Fruit fly (Drosophila melanogaster) whole organism, adult: ENCODE data around the gene soti.

Source experiments
- CG11617 ChIP-seq: fragments of 200-800 bp; sonication (Bioruptor generic); optimal IDR thresholded peaks from 2 replicates; lab custom pipeline; 2017; ENCODE audit warnings: mild to moderate bottlenecking, missing biosample characterization, missing genetic modification reagents, missing genetic modification characterization
- CG12768 ChIP-seq: fragments of 200-800 bp; sonication (Bioruptor generic); optimal IDR thresholded peaks from 2 replicates; lab custom pipeline; 2017; ENCODE audit warnings: missing biosample characterization, missing genetic modification characterization, mild to moderate bottlenecking, moderate library complexity, missing genetic modification reagents
- CG14711 ChIP-seq: fragments of 200-800 bp; sonication (Bioruptor generic); optimal IDR thresholded peaks from 2 replicates; lab custom pipeline; 2018; ENCODE audit warnings: missing biosample characterization, mild to moderate bottlenecking, missing genetic modification characterization, moderate library complexity
- CG1620 ChIP-seq: fragments of 200-800 bp; sonication (Bioruptor generic); optimal IDR thresholded peaks from 2 replicates; lab custom pipeline; 2016; ENCODE audit warnings: missing biosample characterization, missing genetic modification characterization
- CG33017 ChIP-seq: fragments of 200-800 bp; sonication (Bioruptor generic); optimal IDR thresholded peaks from 2 replicates; lab custom pipeline; 2018; ENCODE audit warnings: missing biosample characterization, mild to moderate bottlenecking, missing genetic modification characterization, moderate library complexity
- CG5204 ChIP-seq: fragments of 200-800 bp; sonication (Bioruptor generic); optimal IDR thresholded peaks from 2 replicates; lab custom pipeline; 2016; ENCODE audit warnings: missing biosample characterization, missing genetic modification characterization
- CG7045 ChIP-seq: fragments of 200-800 bp; sonication (Bioruptor generic); optimal IDR thresholded peaks from 2 replicates; lab custom pipeline; 2017; ENCODE audit warnings: missing biosample characterization, mild to moderate bottlenecking, missing genetic modification characterization
- CG7101 ChIP-seq: fragments of 200-800 bp; sonication (Bioruptor generic); optimal IDR thresholded peaks from 2 replicates; lab custom pipeline; 2018; ENCODE audit warnings: missing biosample characterization, mild to moderate bottlenecking, missing genetic modification characterization, moderate library complexity
- Clk ChIP-seq: fragments of 200-800 bp; sonication (Bioruptor generic); optimal IDR thresholded peaks from 2 replicates; lab custom pipeline; 2017; ENCODE audit warnings: missing biosample characterization, missing genetic modification characterization
- Crg-1 ChIP-seq: fragments of 200-800 bp; sonication (Bioruptor generic); optimal IDR thresholded peaks from 2 replicates; lab custom pipeline; 2016; ENCODE audit warnings: missing biosample characterization, missing genetic modification characterization
- Hr96 ChIP-seq: fragments of 200-800 bp; sonication (Bioruptor generic); optimal IDR thresholded peaks from 2 replicates; lab custom pipeline; 2016; ENCODE audit warnings: missing biosample characterization, missing genetic modification characterization
- Mnt ChIP-seq: fragments of 200-800 bp; sonication (Bioruptor generic); optimal IDR thresholded peaks from 2 replicates; lab custom pipeline; 2016; ENCODE audit warnings: missing biosample characterization, mild to moderate bottlenecking, missing genetic modification characterization
- bab1 ChIP-seq: fragments of 200-800 bp; sonication (Bioruptor generic); optimal IDR thresholded peaks from 3 replicates; lab custom pipeline; 2019; ENCODE audit warnings: missing biosample characterization, mild to moderate bottlenecking, missing genetic modification characterization, moderate library complexity
- cic ChIP-seq: fragments of 200-800 bp; sonication (Bioruptor generic); optimal IDR thresholded peaks from 2 replicates; lab custom pipeline; 2017; ENCODE audit warnings: missing biosample characterization, mild to moderate bottlenecking, missing genetic modification characterization, moderate library complexity
- cnc ChIP-seq, 2 experiments: fragments of >200 bp; optimal IDR thresholded peaks; 2 replicates each; lab custom pipeline; 2017
- kay ChIP-seq: fragments of 200-800 bp; sonication (Bioruptor generic); peaks from one replicate; lab custom pipeline; 2016; ENCODE audit warnings: missing biosample characterization, missing genetic modification characterization, borderline replicate concordance
- ovo ChIP-seq: fragments of 200-800 bp; sonication (Bioruptor generic); optimal IDR thresholded peaks from 2 replicates; lab custom pipeline; 2016; ENCODE audit warnings: missing biosample characterization, missing genetic modification characterization
- pad ChIP-seq: fragments of 200-800 bp; sonication (Bioruptor generic); optimal IDR thresholded peaks from 3 replicates; lab custom pipeline; 2017; ENCODE audit warnings: missing biosample characterization, missing genetic modification characterization, mild to moderate bottlenecking, moderate library complexity, missing genetic modification reagents
- tj ChIP-seq: fragments of 200-800 bp; sonication (Bioruptor generic); optimal IDR thresholded peaks from 3 replicates; lab custom pipeline; 2017; ENCODE audit warnings: missing biosample characterization, mild to moderate bottlenecking, missing genetic modification characterization, moderate library complexity
- toe ChIP-seq: fragments of 200-800 bp; sonication (Bioruptor generic); optimal IDR thresholded peaks from 2 replicates; lab custom pipeline; 2016; ENCODE audit warnings: missing biosample characterization, missing genetic modification characterization

Gene soti

DNA sequence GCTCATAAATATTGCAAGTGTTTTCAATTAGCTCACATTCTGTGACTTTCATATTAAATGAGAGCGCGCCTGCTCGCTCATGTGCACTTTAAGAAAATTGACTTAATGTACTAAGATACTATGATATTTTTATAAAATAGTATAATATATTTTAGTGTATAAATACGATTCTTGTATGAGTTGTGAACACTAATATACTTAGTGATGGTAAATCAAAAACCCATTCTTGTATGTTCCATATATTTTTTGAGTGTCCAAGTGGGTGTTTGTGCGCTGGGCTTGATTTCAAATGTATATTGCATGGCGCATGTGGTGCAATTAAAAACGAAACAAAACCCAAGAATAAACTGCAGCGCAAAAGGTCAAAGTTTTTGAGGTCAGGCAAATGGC is 7.7 kb downstream of the soti start:
- TF ChIP-seq ovo (no peak), CG14711 (tag; lab: Kevin White, UChicago) (peak; percentile 32), pad (GFP tag; lab: Kevin White, UChicago) (no peak), CG7101 (tag; lab: Kevin White, UChicago) (no peak), CG12768 (GFP tag; lab: Kevin White, UChicago) (no peak), kay (GFP tag; lab: Kevin White, UChicago) (peak; percentile 42), CG33017 (tag; lab: Kevin White, UChicago) (peak; percentile 40), CG7045 (no peak), Crg-1 (no peak), Mnt (no peak)

DNA sequence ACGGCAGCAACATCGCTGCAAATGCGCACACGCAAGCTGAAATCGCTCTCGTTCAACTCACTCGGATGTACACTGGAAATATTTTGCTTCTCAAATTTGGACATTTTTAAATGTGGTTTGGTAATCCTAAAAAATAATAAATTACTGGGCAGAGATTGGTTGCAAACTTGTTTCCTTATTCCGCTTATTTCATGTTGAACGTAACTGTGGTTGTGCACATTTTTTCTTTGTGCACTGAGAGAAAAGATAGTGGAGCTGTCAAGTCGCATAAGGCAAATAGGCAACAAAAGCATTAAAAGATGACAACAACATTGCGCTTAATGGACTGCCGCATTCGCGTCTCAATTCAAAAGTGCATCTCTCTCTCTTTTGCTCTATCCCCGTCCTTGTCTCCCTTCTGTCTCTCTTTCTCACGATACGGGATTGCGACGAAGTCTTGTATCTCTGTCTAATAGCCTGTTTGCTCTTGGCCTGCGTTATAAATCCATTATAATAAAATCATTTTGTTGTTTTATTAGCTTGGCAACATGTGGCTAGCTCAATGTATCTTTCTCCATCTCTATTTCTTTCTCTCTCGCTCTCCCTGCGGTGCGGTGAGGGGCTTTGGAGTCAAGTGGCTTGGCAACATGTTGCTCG is 8.2 kb downstream of the soti start:
- TF ChIP-seq CG7045, result peak; percentile 58
- TF ChIP-seq CG11617 (GFP tag; lab: Kevin White, UChicago), result peak; percentile 67
- TF ChIP-seq CG33017 (tag; lab: Kevin White, UChicago), result peak; percentile 77
- TF ChIP-seq tj, result peak; percentile 79
- no peak for TF ChIP-seq pad (GFP tag; lab: Kevin White, UChicago)
- TF ChIP-seq Crg-1, result no peak
- no peak for TF ChIP-seq Clk (GFP tag; lab: Kevin White, UChicago)
- TF ChIP-seq CG7101 (tag; lab: Kevin White, UChicago), result peak; percentile 58
- TF ChIP-seq CG5204 (GFP tag; lab: Kevin White, UChicago), result peak; percentile 74
- peak; percentile 65 for TF ChIP-seq kay (GFP tag; lab: Kevin White, UChicago)
- TF ChIP-seq ovo, result no peak
- TF ChIP-seq cic (GFP tag; lab: Kevin White, UChicago), result no peak
- peak; percentile 50 for TF ChIP-seq CG14711 (tag; lab: Kevin White, UChicago)
- no peak for TF ChIP-seq toe (GFP tag; lab: Kevin White, UChicago)
- TF ChIP-seq cnc (optimal IDR thresholded peaks at IDR 0.05; lab: Kevin White, UChicago), result no peak
- no peak for TF ChIP-seq bab1 (GFP tag; lab: Kevin White, UChicago)
- peak; percentile 20 for TF ChIP-seq CG1620 (GFP tag; lab: Kevin White, UChicago)
- no peak for TF ChIP-seq CG12768 (GFP tag; lab: Kevin White, UChicago)
- no peak for TF ChIP-seq Mnt
- peak; percentile 77 for TF ChIP-seq Hr96

- TF ChIP-seq Clk (GFP tag; lab: Kevin White, UChicago) (no peak), CG12768 (GFP tag; lab: Kevin White, UChicago) (no peak)
These were observed 8.7 kb downstream of the soti start, which contains the start of gene NK7.1 for dm6 chr3R:14372815-14373191. Gene NK7.1, minus strand, starts transcription at chr3R:14372951.

dm6 chr3R:14371133-14371676 is 10.3 kb downstream of the soti start:
- TF ChIP-seq CG7101 (tag; lab: Kevin White, UChicago), result no peak
- no peak for TF ChIP-seq Crg-1
- no peak for TF ChIP-seq Mnt
- peak; percentile 86 for TF ChIP-seq kay (GFP tag; lab: Kevin White, UChicago)
- TF ChIP-seq tj, result peak; percentile 34
- no peak for TF ChIP-seq CG11617 (GFP tag; lab: Kevin White, UChicago)

- TF ChIP-seq CG14711 (tag; lab: Kevin White, UChicago), result peak; percentile 69
- TF ChIP-seq kay (GFP tag; lab: Kevin White, UChicago), result peak; percentile 61
- peak; percentile 38 for TF ChIP-seq CG11617 (GFP tag; lab: Kevin White, UChicago)
- no peak for TF ChIP-seq cnc (optimal IDR thresholded peaks at IDR 0.05; lab: Kevin White, UChicago)
- TF ChIP-seq CG7101 (tag; lab: Kevin White, UChicago), result peak; percentile 73
- peak; percentile 1 for TF ChIP-seq ovo
- peak; percentile 87 for TF ChIP-seq tj
- no peak for TF ChIP-seq pad (GFP tag; lab: Kevin White, UChicago)
- TF ChIP-seq CG33017 (tag; lab: Kevin White, UChicago), result peak; percentile 56
- peak; percentile 48 for TF ChIP-seq Crg-1
- no peak for TF ChIP-seq CG7045
- peak; percentile 61 for TF ChIP-seq bab1 (GFP tag; lab: Kevin White, UChicago)
These were observed 11.1 kb downstream of the soti start for dm6 chr3R:14370199-14370933.

DNA sequence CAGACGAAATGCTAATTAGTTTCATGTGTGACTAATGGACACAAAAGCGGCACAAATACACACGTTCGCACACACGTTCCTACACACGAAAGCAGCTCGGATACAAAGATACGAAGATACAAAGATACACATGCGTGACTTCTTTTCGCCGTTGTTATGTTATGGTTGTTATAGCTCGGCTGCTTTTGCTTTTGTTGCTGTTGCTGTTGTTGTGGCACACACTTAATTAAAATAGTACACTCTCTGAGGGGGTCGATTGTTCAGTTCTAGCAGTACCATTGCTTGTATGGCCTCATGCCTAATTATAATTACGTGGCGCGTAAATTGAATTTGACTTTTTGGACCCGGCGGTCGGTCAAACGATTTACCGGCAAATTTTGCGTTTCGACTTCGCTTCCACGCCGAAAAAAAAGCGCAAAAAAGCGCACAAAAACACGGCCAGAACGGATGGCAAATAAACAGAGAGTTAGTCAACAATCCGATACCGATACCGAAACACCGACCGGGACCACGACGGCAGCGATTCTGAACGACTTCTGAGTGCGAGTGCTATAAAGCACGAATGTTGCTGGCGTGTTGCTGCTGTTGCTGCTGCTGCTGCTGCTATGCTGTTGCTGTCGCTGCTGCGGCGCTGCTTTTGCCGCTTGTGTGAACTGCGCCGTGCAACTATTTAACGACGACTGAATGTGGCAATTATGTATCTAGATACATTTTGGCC is 11.9 kb downstream of the soti start:
- TF ChIP-seq bab1 (GFP tag; lab: Kevin White, UChicago) (peak; percentile 42), CG1620 (GFP tag; lab: Kevin White, UChicago) (no peak), Crg-1 (no peak), kay (GFP tag; lab: Kevin White, UChicago) (peak; percentile 27), CG33017 (tag; lab: Kevin White, UChicago) (no peak), Mnt (peak; percentile 6), cic (GFP tag; lab: Kevin White, UChicago) (no peak), CG5204 (GFP tag; lab: Kevin White, UChicago) (no peak), CG11617 (GFP tag; lab: Kevin White, UChicago) (no peak), Hr96 (no peak), cnc (optimal IDR thresholded peaks at IDR 0.05; lab: Kevin White, UChicago) (no peak), CG7045 (peak; percentile 33), tj (peak; percentile 15), toe (GFP tag; lab: Kevin White, UChicago) (no peak), pad (GFP tag; lab: Kevin White, UChicago) (no peak)
